Worm (Caenorhabditis elegans) whole organism, early embryonic: ENCODE measurements around the gene T11F8.4.

Experiments
- F13C5.2 ChIP-seq: sonication (generic microtip); optimal IDR thresholded peaks from 2 replicates; lab custom pipeline; 2017; ENCODE audit warnings: mild to moderate bottlenecking, missing genetic modification characterization, inconsistent platforms, missing compliant biosample characterization
- ama-1 ChIP-seq: fragments of 150-350 bp; optimal IDR thresholded peaks from 2 replicates; lab custom pipeline; 2014
- flt-1 ChIP-seq: fragments of 200-800 bp; sonication (Bioruptor generic); IDR thresholded peaks from 2 replicates; pipeline ENCODE4 v1.3.6; 2022; ENCODE audit warnings: missing genetic modification characterization, missing compliant biosample characterization
- hmbx-1 ChIP-seq: sonication (generic microtip); optimal IDR thresholded peaks from 2 replicates; lab custom pipeline; 2016; ENCODE audit warnings: mild to moderate bottlenecking, missing genetic modification characterization, missing compliant biosample characterization
- hmg-4 ChIP-seq: fragments of 200-800 bp; sonication (Bioruptor generic); optimal IDR thresholded peaks from 2 replicates; lab custom pipeline; 2018; ENCODE audit warnings: mild to moderate bottlenecking, missing genetic modification characterization, missing compliant biosample characterization
- hnd-1 ChIP-seq: sonication (generic microtip); optimal IDR thresholded peaks from 2 replicates; lab custom pipeline; 2016; ENCODE audit warnings: missing genetic modification characterization, missing compliant biosample characterization
- pes-1 ChIP-seq: fragments of 200-800 bp; sonication (Bioruptor generic); IDR thresholded peaks from 2 replicates; pipeline ENCODE4 v1.3.6; 2022; ENCODE audit warnings: missing genetic modification reagents, missing genetic modification characterization, missing compliant biosample characterization
- scrt-1 ChIP-seq: fragments of 200-800 bp; sonication (Bioruptor generic); IDR thresholded peaks from 2 replicates; pipeline ENCODE4 v1.3.6; 2022; ENCODE audit warnings: missing genetic modification characterization, missing compliant biosample characterization
- sea-1 ChIP-seq: fragments of 200-800 bp; sonication (Bioruptor generic); conservative IDR thresholded peaks from 2 replicates; pipeline ENCODE4 v1.3.6; 2022; ENCODE audit warnings: missing genetic modification characterization, missing compliant biosample characterization
- tbx-11 ChIP-seq: fragments of 200-800 bp; sonication (Bioruptor generic); IDR thresholded peaks from 2 replicates; pipeline ENCODE4 v1.3.6; 2022; ENCODE audit warnings: missing genetic modification characterization, missing compliant biosample characterization
- tra-4 ChIP-seq: sonication (generic microtip); optimal IDR thresholded peaks from 2 replicates; lab custom pipeline; 2017; ENCODE audit warnings: missing genetic modification characterization, missing compliant biosample characterization

- no peak for TF ChIP-seq hmbx-1 (tag; lab: Kevin White, UChicago)
- no peak for TF ChIP-seq scrt-1 (GFP tag; lab: Robert Waterston, UW)
- TF ChIP-seq tra-4 = no peak
- no peak for TF ChIP-seq ama-1 (lab: Kevin White, UChicago)
- no peak for TF ChIP-seq hnd-1 (tag; lab: Kevin White, UChicago)
- TF ChIP-seq F13C5.2 = no peak
- no peak for TF ChIP-seq pes-1
- TF ChIP-seq flt-1 = no peak
- TF ChIP-seq hmg-4 (GFP tag; lab: Kevin White, UChicago) = no peak
- TF ChIP-seq tbx-11 (GFP tag; lab: Robert Waterston, UW) = no peak
- TF ChIP-seq sea-1 (GFP tag; lab: Robert Waterston, UW) = no peak
Observed at ce11 chrIV:5494099-5494498, 17.7 kb upstream of the T11F8.4 start.
